Worm (Caenorhabditis elegans): ENCODE results near the gene lin-46.

lin-46 gene

DNA sequence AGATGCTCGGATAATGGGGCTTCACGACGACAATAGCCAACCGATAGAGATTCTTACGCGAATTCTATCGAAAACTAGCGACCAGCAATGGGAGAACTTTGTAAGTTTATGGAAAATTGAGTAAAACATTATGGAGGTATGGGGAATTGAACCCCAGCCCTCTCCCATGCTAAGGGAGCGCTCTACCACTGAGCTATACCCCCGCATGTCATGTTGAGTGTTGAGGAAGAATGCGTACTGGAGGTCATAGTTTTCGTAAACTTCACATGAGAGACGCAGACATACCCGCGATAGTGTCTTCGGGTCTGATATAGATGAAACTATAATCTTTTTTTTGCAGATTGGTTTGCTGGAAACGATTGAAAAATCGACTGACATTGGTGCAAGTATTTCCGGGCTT lies 34.7 kb downstream of the lin-46 start (continued):
- TF ChIP-seq Y67H2A.10 (GFP tag; conservative IDR thresholded peaks at IDR 0.05) (no peak), tlf-1 (GFP tag; optimal IDR thresholded peaks at IDR 0.05) (no peak), snpc-1.3 (tag; optimal IDR thresholded peaks at IDR 0.05; ENCODE audit: insufficient read depth) (peak; percentile 85), nfya-2 (GFP tag; IDR thresholded peaks at IDR 0.05) (no peak), snpc-3.4 (tag; optimal IDR thresholded peaks at IDR 0.05) (peak; percentile 92), F55B11.4 (tag; optimal IDR thresholded peaks at IDR 0.05; ENCODE audit: borderline replicate concordance, insufficient read depth) (no peak), ceh-40 (GFP tag; IDR thresholded peaks at IDR 0.05) (peak; percentile 18; the same call in 1 of the 2 replicates), mcd-1 (GFP tag; IDR thresholded peaks at IDR 0.05) (peak; percentile 59), egl-18 (GFP tag; IDR thresholded peaks at IDR 0.05) (no peak), lsy-27 (tag; optimal IDR thresholded peaks at IDR 0.05; ENCODE audit: borderline replicate concordance, insufficient read depth) (no peak), T07F8.4 (tag; optimal IDR thresholded peaks at IDR 0.05) (peak; percentile 68), zfh-2 (GFP tag; conservative IDR thresholded peaks at IDR 0.05) (0 out of 2 replicates have a peak, but pooled peaks have one; percentile 36), ceh-91 (GFP tag; IDR thresholded peaks at IDR 0.05) (no peak), F10E7.11 (tag; optimal IDR thresholded peaks at IDR 0.05) (no peak), snpc-1.1 (tag; optimal IDR thresholded peaks at IDR 0.05; ENCODE audit: insufficient read depth) (no peak), nhr-27 (tag; optimal IDR thresholded peaks at IDR 0.05) (no peak), attf-3 (GFP tag; conservative IDR thresholded peaks at IDR 0.05) (peak; percentile 58), ceh-79 (tag; optimal IDR thresholded peaks at IDR 0.05) (no peak), athp-1 (tag; optimal IDR thresholded peaks at IDR 0.05) (peak; percentile 50), madf-10 (tag; optimal IDR thresholded peaks at IDR 0.05) (peak; percentile 58), unc-130 (GFP tag; optimal IDR thresholded peaks at IDR 0.05) (peak; percentile 27), madf-8 (GFP tag; conservative IDR thresholded peaks at IDR 0.05) (no peak), tbx-9 (tag; optimal IDR thresholded peaks at IDR 0.05; ENCODE audit: borderline replicate concordance) (no peak), Y53G8AR.9 (GFP tag; conservative IDR thresholded peaks at IDR 0.05) (peak; percentile 29; the same call in 1 of the 2 replicates), Y95B8A.8 (GFP tag; IDR thresholded peaks at IDR 0.05) (no peak), tbp1 (GFP tag; optimal IDR thresholded peaks at IDR 0.05) (peak; percentile 90), aptf-3 (GFP tag; IDR thresholded peaks at IDR 0.05) (0 out of 2 replicates have a peak, but pooled peaks have one; percentile 13), madf-6 (GFP tag; IDR thresholded peaks at IDR 0.05) (peak; percentile 65), lsl-1 (GFP tag; optimal IDR thresholded peaks at IDR 0.05) (peak; percentile 38), bed-2 (GFP tag; IDR thresholded peaks at IDR 0.05) (no peak), C06A6.2 (GFP tag; conservative IDR thresholded peaks at IDR 0.05) (no peak), D2030.7 (GFP tag; IDR thresholded peaks at IDR 0.05) (peak; percentile 39; the same call in 1 of the 2 replicates), mel-28 (tag; optimal IDR thresholded peaks at IDR 0.05; ENCODE audit: borderline replicate concordance) (peak; percentile 22), K12H6.12 (tag; optimal IDR thresholded peaks at IDR 0.05) (peak; percentile 58), zim-3 (tag; optimal IDR thresholded peaks at IDR 0.05) (peak; percentile 87), Y79H2A.3 (GFP tag; conservative IDR thresholded peaks at IDR 0.05) (no peak), hsf-1 (GFP tag; IDR thresholded peaks at IDR 0.05) (no peak), hlh-26 (GFP tag; conservative IDR thresholded peaks at IDR 0.05) (no peak), pha-4 (tag; optimal IDR thresholded peaks at IDR 0.05) (no peak), chd-7 (tag; optimal IDR thresholded peaks at IDR 0.05) (peak; percentile 79), xnd-1 (tag; optimal IDR thresholded peaks at IDR 0.05) (no peak), B0336.3 (GFP tag; IDR thresholded peaks at IDR 0.05) (peak; percentile 37), F49E8.2 (tag; optimal IDR thresholded peaks at IDR 0.05; ENCODE audit: insufficient read depth) (peak; percentile 67), ceh-58 (GFP tag; IDR thresholded peaks at IDR 0.05) (no peak), ama-1 (optimal IDR thresholded peaks at IDR 0.05) (no peak), ama-1 (GFP tag; optimal IDR thresholded peaks at IDR 0.05) (peak; percentile 63 to 76), lin-26 (GFP tag; IDR thresholded peaks at IDR 0.05) (peak; percentile 87), hlh-12 (tag; optimal IDR thresholded peaks at IDR 0.05) (peak; percentile 2)
